Fruit fly (Drosophila melanogaster): Measurements from ENCODE around the gene sofe.

Gene sofe

dm6 chrX:10854686-10855085, 2.5 kb downstream of the sofe start, which contains the start of gene feo (continued):
- TF ChIP-seq CG42726 (GFP tag; IDR thresholded peaks at IDR 0.05; ENCODE audit: partially characterized antibody) (no peak), CG15073 (GFP tag; optimal IDR thresholded peaks at IDR 0.05) (no peak), CG3407 (GFP tag; optimal IDR thresholded peaks at IDR 0.05) (no peak), gce (GFP tag; IDR thresholded peaks at IDR 0.05) (no peak), YL-1 (GFP tag; optimal IDR thresholded peaks at IDR 0.05) (peak; percentile 63), Dref (GFP tag; IDR thresholded peaks at IDR 0.05) (peak; percentile 52), CG2889 (GFP tag; IDR thresholded peaks at IDR 0.05) (no peak), gcm2 (GFP tag; optimal IDR thresholded peaks at IDR 0.05) (no peak), E2f2 (GFP tag; IDR thresholded peaks at IDR 0.05) (peak; percentile 96), ssp (GFP tag; IDR thresholded peaks at IDR 0.05) (no peak), cad (GFP tag; optimal IDR thresholded peaks at IDR 0.05) (no peak), CG18262 (tag; optimal IDR thresholded peaks at IDR 0.05) (no peak), cato (GFP tag; optimal IDR thresholded peaks at IDR 0.05; ENCODE audit: borderline replicate concordance) (no peak), B-H2 (GFP tag; optimal IDR thresholded peaks at IDR 0.05) (no peak), CG12071 (GFP tag; optimal IDR thresholded peaks at IDR 0.05) (no peak), hth (optimal IDR thresholded peaks at IDR 0.05) (no peak), z (GFP tag; IDR thresholded peaks at IDR 0.05) (no peak), dan (GFP tag; IDR thresholded peaks at IDR 0.05) (no peak), CoRest (tag; optimal IDR thresholded peaks at IDR 0.05) (peak; percentile 46), CG17802 (tag; optimal IDR thresholded peaks at IDR 0.05) (no peak), otp (GFP tag; IDR thresholded peaks at IDR 0.05) (no peak), BEAF-32 (GFP tag; optimal IDR thresholded peaks at IDR 0.05) (peak; percentile 56), p53 (GFP tag; optimal IDR thresholded peaks at IDR 0.05) (no peak), CG43689 (GFP tag; IDR thresholded peaks at IDR 0.05) (no peak), CG17186 (GFP tag; optimal IDR thresholded peaks at IDR 0.05) (no peak), bbx (GFP tag; IDR thresholded peaks at IDR 0.05; ENCODE audit: partially characterized antibody) (peak; percentile 34; the same call in 1 of the 2 replicates), nmo (GFP tag; optimal IDR thresholded peaks at IDR 0.05) (peak; percentile 11), knrl (GFP tag; IDR thresholded peaks at IDR 0.05; ENCODE audit: partially characterized antibody) (no peak), tna (GFP tag; IDR thresholded peaks at IDR 0.05; ENCODE audit: partially characterized antibody) (no peak), Hr51 (GFP tag; optimal IDR thresholded peaks at IDR 0.05) (no peak), CG12769 (tag; optimal IDR thresholded peaks at IDR 0.05) (no peak), CG12659 (GFP tag; optimal IDR thresholded peaks at IDR 0.05) (peak; percentile 21), tin (GFP tag; optimal IDR thresholded peaks at IDR 0.05) (no peak), Doc3 (GFP tag; IDR thresholded peaks at IDR 0.05; ENCODE audit: partially characterized antibody) (no peak), CG18619 (GFP tag; optimal IDR thresholded peaks at IDR 0.05) (no peak), amos (GFP tag; IDR thresholded peaks at IDR 0.05; ENCODE audit: partially characterized antibody) (peak; percentile 38), CG8281 (tag; optimal IDR thresholded peaks at IDR 0.05) (no peak), Eip74EF (GFP tag; optimal IDR thresholded peaks at IDR 0.05) (no peak), CG32532 (GFP tag; IDR thresholded peaks at IDR 0.05) (no peak), CG31224 (GFP tag; IDR thresholded peaks at IDR 0.05) (no peak), insv (GFP tag; optimal IDR thresholded peaks at IDR 0.05) (peak in 1 of 2 experiments; percentile 4), HmgZ (tag; optimal IDR thresholded peaks at IDR 0.05) (peak; percentile 27), CG11695 (GFP tag; IDR thresholded peaks at IDR 0.05) (no peak), sisA (GFP tag; IDR thresholded peaks at IDR 0.05) (no peak), phol (tag; optimal IDR thresholded peaks at IDR 0.05) (peak; percentile 96), sim (GFP tag; IDR thresholded peaks at IDR 0.05) (no peak), CG16815 (GFP tag; optimal IDR thresholded peaks at IDR 0.05) (no peak), al (GFP tag; IDR thresholded peaks at IDR 0.05) (no peak), CG11093 (GFP tag; IDR thresholded peaks at IDR 0.05) (no peak), Rx (GFP tag; IDR thresholded peaks at IDR 0.05) (no peak), CG1647 (GFP tag; optimal IDR thresholded peaks at IDR 0.05) (no peak)
